Worm (Caenorhabditis elegans): ENCODE results near the gene C03H5.7.

DNA sequence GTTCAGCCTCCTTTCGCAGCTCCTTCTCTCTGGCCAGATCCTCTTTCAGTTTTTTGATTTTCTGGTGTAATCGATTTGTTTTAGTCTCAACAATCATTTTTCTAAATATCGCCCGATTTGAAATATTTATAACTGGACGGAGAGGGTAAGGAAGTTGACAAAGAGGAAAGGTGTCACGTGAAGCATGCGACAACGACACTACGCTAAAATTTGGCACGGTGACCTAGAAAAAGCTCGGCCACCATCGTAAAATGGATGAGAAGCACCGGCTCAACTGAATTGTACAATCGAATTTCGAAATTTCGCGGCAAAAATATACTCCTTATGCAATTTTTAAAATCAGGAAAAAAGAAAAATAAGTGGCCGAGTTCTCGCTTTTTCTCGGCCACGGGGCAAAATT is 5.2 kb downstream of the C03H5.7 start, which contains the start of gene C03H5.5:
- no peak for TF ChIP-seq flt-1 (GFP tag; IDR thresholded peaks at IDR 0.05)
- TF ChIP-seq tbx-37 (GFP tag; conservative IDR thresholded peaks at IDR 0.05): no peak

Data from whole organism, early embryonic.